Worm (Caenorhabditis elegans) whole organism, L1 larva: ENCODE data around the gene C06E4.8.

Source experiments
- C16A3.4 ChIP-seq: fragments of 150-350 bp; optimal IDR thresholded peaks from 2 replicates; lab custom pipeline; 2014; ENCODE audit warnings: missing biosample characterization, missing genetic modification characterization
- ama-1 ChIP-seq: fragments of 150-350 bp; optimal IDR thresholded peaks from 2 replicates; lab custom pipeline; 2014
- ceh-90 ChIP-seq: sonication (generic microtip); optimal IDR thresholded peaks from 2 replicates; lab custom pipeline; 2016; ENCODE audit warnings: missing genetic modification characterization, missing compliant biosample characterization
- dpl-1 ChIP-seq, 3 experiments: fragments of 150-350 bp in 2 of 3; sonication (generic microtip) in 1 of 3; optimal IDR thresholded peaks; 2 replicates each; lab custom pipeline; 2014 to 2017; ENCODE audit warnings: missing biosample characterization in 3 of 3, missing genetic modification characterization in 3 of 3, missing genetic modification reagents in 3 of 3
- elt-3 ChIP-seq, 6 experiments: fragments of 150-350 bp in 1 of 6; sonication (generic microtip); optimal IDR thresholded peaks; 2 replicates each; lab custom pipeline; 2017 to 2018; ENCODE audit warnings: missing biosample characterization in 6 of 6, missing genetic modification characterization in 6 of 6, inconsistent platforms in 1 of 6
- mdl-1 ChIP-seq, 2 experiments: fragments of 150-350 bp; optimal IDR thresholded peaks; 2 replicates each; lab custom pipeline; 2014 to 2017; ENCODE audit warnings: missing biosample characterization in 2 of 2, missing genetic modification characterization in 2 of 2, inconsistent platforms in 1 of 2
- nhr-77 ChIP-seq: fragments of 150-350 bp; optimal IDR thresholded peaks from 2 replicates; lab custom pipeline; 2014; ENCODE audit warnings: missing biosample characterization, missing genetic modification characterization

DNA sequence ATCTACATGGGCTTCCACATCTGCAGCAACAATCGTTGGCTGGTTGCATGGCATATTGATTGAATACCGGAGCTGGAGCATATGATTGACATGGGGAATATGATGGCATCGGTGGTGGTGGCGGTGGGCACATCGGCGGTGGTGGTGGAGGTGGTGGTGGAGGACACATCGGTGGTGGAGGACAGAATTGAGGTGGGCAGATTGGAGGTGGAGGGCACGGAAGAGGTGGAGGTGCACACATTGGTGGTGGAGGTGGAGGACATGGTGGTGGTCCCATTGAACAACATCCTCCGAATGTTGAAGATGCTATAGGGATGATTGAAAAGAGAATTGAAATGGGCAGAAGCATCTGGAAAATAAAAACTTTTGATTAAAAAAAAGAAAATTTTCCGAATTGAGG, 24.7 kb upstream of the C06E4.8 start, which contains the start of gene grl-4:
- TF ChIP-seq ceh-90 (tag; lab: Kevin White, UChicago) (no peak), dpl-1 (GFP tag; optimal IDR thresholded peaks at IDR 0.05; lab: Kevin White, UChicago) (no peak), elt-3 (tag; optimal IDR thresholded peaks at IDR 0.05; lab: Kevin White, UChicago) (no peak), C16A3.4 (tag; lab: Kevin White, UChicago) (no peak), nhr-77 (tag; lab: Kevin White, UChicago) (no peak), ama-1 (no peak), mdl-1 (tag; optimal IDR thresholded peaks at IDR 0.05; lab: Kevin White, UChicago) (no peak)
